Worm (Caenorhabditis elegans): ENCODE data around the gene natb-1.

Gene natb-1

ce11 chrV:8000929-8001513, 17.8 kb upstream of the natb-1 start, which contains the start of gene Y97E10AR.1 (continued):
- TF ChIP-seq ztf-1 (GFP tag; conservative IDR thresholded peaks at IDR 0.05) (no peak), crh-2 (tag; optimal IDR thresholded peaks at IDR 0.05) (peak; percentile 83), nhr-25 (tag; optimal IDR thresholded peaks at IDR 0.05) (no peak), nhr-10 (tag; optimal IDR thresholded peaks at IDR 0.05) (no peak), nhr-11 (tag; optimal IDR thresholded peaks at IDR 0.05) (no peak), peb-1 (tag; optimal IDR thresholded peaks at IDR 0.05) (no peak), unc-39 (tag; optimal IDR thresholded peaks at IDR 0.05) (no peak), nhr-23 (tag; optimal IDR thresholded peaks at IDR 0.05) (no peak)

ce11 chrV:7995878-7996277, 12.6 kb upstream of the natb-1 start, which contains the start of gene Y97E10AR.2:
TSS of gene Y97E10AR.2 (plus strand) at chrV:7996178.
- TF ChIP-seq lsy-2 (tag; optimal IDR thresholded peaks at IDR 0.05), result no peak
- TF ChIP-seq snpc-4 (tag; optimal IDR thresholded peaks at IDR 0.05), result no peak
- no peak for TF ChIP-seq sem-4 (tag; optimal IDR thresholded peaks at IDR 0.05)
- TF ChIP-seq blmp-1 (tag; optimal IDR thresholded peaks at IDR 0.05; ENCODE audit: insufficient read depth), result no peak
- no peak for TF ChIP-seq nhr-6 (tag; optimal IDR thresholded peaks at IDR 0.05)
- TF ChIP-seq R02D3.7 (tag; optimal IDR thresholded peaks at IDR 0.05), result no peak

- TF ChIP-seq unc-62 (GFP tag; optimal IDR thresholded peaks at IDR 0.05) (no peak), ceh-82 (tag; optimal IDR thresholded peaks at IDR 0.05) (no peak), fos-1 (tag; optimal IDR thresholded peaks at IDR 0.05) (no peak), nhr-77 (tag; optimal IDR thresholded peaks at IDR 0.05) (no peak), nhr-237 (tag; optimal IDR thresholded peaks at IDR 0.05) (no peak), ZK546.5 (tag; optimal IDR thresholded peaks at IDR 0.05) (no peak), ztf-1 (GFP tag; conservative IDR thresholded peaks at IDR 0.05) (no peak), R02D3.7 (tag; optimal IDR thresholded peaks at IDR 0.05) (no peak), peb-1 (tag; optimal IDR thresholded peaks at IDR 0.05) (no peak), sem-4 (tag; optimal IDR thresholded peaks at IDR 0.05) (no peak), zag-1 (tag; optimal IDR thresholded peaks at IDR 0.05) (no peak), nhr-10 (tag; optimal IDR thresholded peaks at IDR 0.05) (no peak)
Observed at ce11 chrV:7995165-7995564, 11.9 kb upstream of the natb-1 start.

- no peak for TF ChIP-seq peb-1 (tag; optimal IDR thresholded peaks at IDR 0.05)
Observed at ce11 chrV:7994570-7994969, 11.3 kb upstream of the natb-1 start, which contains the start of gene ceh-76. TSS of gene ceh-76 (minus strand) at chrV:7994670.

- TF ChIP-seq nhr-129 (tag; optimal IDR thresholded peaks at IDR 0.05), result no peak
- TF ChIP-seq F13H6.1 (tag; optimal IDR thresholded peaks at IDR 0.05), result no peak
- TF ChIP-seq ztf-1 (GFP tag; conservative IDR thresholded peaks at IDR 0.05), result no peak
- TF ChIP-seq alr-1 (tag; optimal IDR thresholded peaks at IDR 0.05), result no peak
- no peak for TF ChIP-seq snpc-4 (tag; optimal IDR thresholded peaks at IDR 0.05)
- no peak for TF ChIP-seq egl-27 (tag; optimal IDR thresholded peaks at IDR 0.05)
- no peak for TF ChIP-seq lin-39 (tag; optimal IDR thresholded peaks at IDR 0.05)
- TF ChIP-seq Y55F3AM.14 (GFP tag; optimal IDR thresholded peaks at IDR 0.05), result no peak
Observed at ce11 chrV:7985860-7986259, 2.6 kb upstream of the natb-1 start, which contains the start of gene Y97E10AL.1. TSS of gene Y97E10AL.1 (plus strand) at chrV:7986160.

- TF ChIP-seq F13H6.1 (tag; optimal IDR thresholded peaks at IDR 0.05) (no peak), egl-27 (tag; optimal IDR thresholded peaks at IDR 0.05) (no peak), ceh-16 (tag; optimal IDR thresholded peaks at IDR 0.05) (no peak), nhr-129 (tag; optimal IDR thresholded peaks at IDR 0.05) (no peak), nhr-11 (tag; optimal IDR thresholded peaks at IDR 0.05) (no peak), elt-3 (tag; optimal IDR thresholded peaks at IDR 0.05) (no peak), Y55F3AM.14 (GFP tag; optimal IDR thresholded peaks at IDR 0.05) (no peak), ceh-82 (tag; optimal IDR thresholded peaks at IDR 0.05) (no peak), aly-2 (tag; optimal IDR thresholded peaks at IDR 0.05) (no peak), sma-9 (GFP tag; optimal IDR thresholded peaks at IDR 0.05) (no peak), sma-9 (tag; optimal IDR thresholded peaks at IDR 0.05) (no peak), unc-55 (GFP tag; optimal IDR thresholded peaks at IDR 0.05) (no peak), ZK546.5 (tag; optimal IDR thresholded peaks at IDR 0.05) (no peak), ztf-4 (tag; optimal IDR thresholded peaks at IDR 0.05) (no peak), ama-1 (optimal IDR thresholded peaks at IDR 0.05) (no peak), snpc-4 (tag; optimal IDR thresholded peaks at IDR 0.05) (no peak), nhr-77 (tag; optimal IDR thresholded peaks at IDR 0.05) (no peak), nhr-12 (tag; optimal IDR thresholded peaks at IDR 0.05) (no peak)
Observed at ce11 chrV:7980993-7981595, 2.1 kb downstream of the natb-1 start, which contains the start of gene F26D11.1. TSS of gene F26D11.1 (plus strand) at chrV:7981545.

Data from whole organism, L2 larva.